Worm (Caenorhabditis elegans) whole organism, early embryonic: Measurements from ENCODE around the gene hum-4.

ENCODE experiments used
- B0310.2 ChIP-seq: sonication (generic microtip); optimal IDR thresholded peaks from 2 replicates; lab custom pipeline; 2016; ENCODE audit warnings: mild to moderate bottlenecking, missing genetic modification characterization, missing compliant biosample characterization
- F13C5.2 ChIP-seq: sonication (generic microtip); optimal IDR thresholded peaks from 2 replicates; lab custom pipeline; 2017; ENCODE audit warnings: mild to moderate bottlenecking, missing genetic modification characterization, inconsistent platforms, missing compliant biosample characterization
- aly-1 ChIP-seq: sonication (generic microtip); optimal IDR thresholded peaks from 2 replicates; lab custom pipeline; 2016; ENCODE audit warnings: missing genetic modification characterization, missing compliant biosample characterization
- ama-1 ChIP-seq: fragments of 150-350 bp; optimal IDR thresholded peaks from 2 replicates; lab custom pipeline; 2014
- ceh-13 ChIP-seq: fragments of 200-800 bp; sonication (Bioruptor generic); optimal IDR thresholded peaks from 2 replicates; lab custom pipeline; 2018; ENCODE audit warnings: mild to moderate bottlenecking, missing genetic modification characterization, missing compliant biosample characterization
- ceh-36 ChIP-seq: sonication (generic microtip); optimal IDR thresholded peaks from 2 replicates; lab custom pipeline; 2016; ENCODE audit warnings: missing genetic modification characterization, inconsistent platforms, missing compliant biosample characterization
- ets-7 ChIP-seq: sonication (generic microtip); optimal IDR thresholded peaks from 2 replicates; lab custom pipeline; 2016; ENCODE audit warnings: missing genotype, missing genetic modification characterization, missing compliant biosample characterization
- flt-1 ChIP-seq: fragments of 200-800 bp; sonication (Bioruptor generic); IDR thresholded peaks from 2 replicates; pipeline ENCODE4 v1.3.6; 2022; ENCODE audit warnings: missing genetic modification characterization, missing compliant biosample characterization
- hmbx-1 ChIP-seq: sonication (generic microtip); optimal IDR thresholded peaks from 2 replicates; lab custom pipeline; 2016; ENCODE audit warnings: mild to moderate bottlenecking, missing genetic modification characterization, missing compliant biosample characterization
- hmg-4 ChIP-seq: fragments of 200-800 bp; sonication (Bioruptor generic); optimal IDR thresholded peaks from 2 replicates; lab custom pipeline; 2018; ENCODE audit warnings: mild to moderate bottlenecking, missing genetic modification characterization, missing compliant biosample characterization
- hnd-1 ChIP-seq: sonication (generic microtip); optimal IDR thresholded peaks from 2 replicates; lab custom pipeline; 2016; ENCODE audit warnings: missing genetic modification characterization, missing compliant biosample characterization
- pes-1 ChIP-seq: fragments of 200-800 bp; sonication (Bioruptor generic); IDR thresholded peaks from 2 replicates; pipeline ENCODE4 v1.3.6; 2022; ENCODE audit warnings: missing genetic modification reagents, missing genetic modification characterization, missing compliant biosample characterization
- scrt-1 ChIP-seq: fragments of 200-800 bp; sonication (Bioruptor generic); IDR thresholded peaks from 2 replicates; pipeline ENCODE4 v1.3.6; 2022; ENCODE audit warnings: missing genetic modification characterization, missing compliant biosample characterization
- sea-1 ChIP-seq: fragments of 200-800 bp; sonication (Bioruptor generic); conservative IDR thresholded peaks from 2 replicates; pipeline ENCODE4 v1.3.6; 2022; ENCODE audit warnings: missing genetic modification characterization, missing compliant biosample characterization
- tbx-11 ChIP-seq: fragments of 200-800 bp; sonication (Bioruptor generic); IDR thresholded peaks from 2 replicates; pipeline ENCODE4 v1.3.6; 2022; ENCODE audit warnings: missing genetic modification characterization, missing compliant biosample characterization
- tbx-37 ChIP-seq: fragments of 200-800 bp; sonication (Bioruptor generic); conservative IDR thresholded peaks from 2 replicates; pipeline ENCODE4 v1.3.6; 2022; ENCODE audit warnings: missing genetic modification reagents, missing genetic modification characterization, missing compliant biosample characterization
- tra-4 ChIP-seq: sonication (generic microtip); optimal IDR thresholded peaks from 2 replicates; lab custom pipeline; 2017; ENCODE audit warnings: missing genetic modification characterization, missing compliant biosample characterization

The hum-4 gene

ce11 chrX:11433488-11433887, at the start of gene hum-4:
TSS of gene hum-4 (minus strand) at chrX:11433588.
- TF ChIP-seq aly-1 (tag; lab: Kevin White, UChicago) (no peak), ama-1 (no peak), B0310.2 (tag; lab: Kevin White, UChicago) (no peak), ceh-36 (no peak)

- TF ChIP-seq B0310.2 (tag; lab: Kevin White, UChicago), result no peak
- no peak for TF ChIP-seq hmbx-1 (tag; lab: Kevin White, UChicago)
- no peak for TF ChIP-seq tra-4 (tag; lab: Kevin White, UChicago)
- no peak for TF ChIP-seq hnd-1 (tag; lab: Kevin White, UChicago)
- TF ChIP-seq scrt-1, result no peak
- no peak for TF ChIP-seq aly-1 (tag; lab: Kevin White, UChicago)
- no peak for TF ChIP-seq pes-1
- TF ChIP-seq ceh-36, result no peak
- no peak for TF ChIP-seq ceh-13 (GFP tag; lab: Kevin White, UChicago)
These were observed 49.2 kb upstream of the hum-4 start for ce11 chrX:11482637-11483036.

- no peak for TF ChIP-seq F13C5.2 (tag; lab: Kevin White, UChicago)
- no peak for TF ChIP-seq hmbx-1 (tag; lab: Kevin White, UChicago)
- TF ChIP-seq ceh-13 (GFP tag; lab: Kevin White, UChicago), result no peak
These were observed 48.7 kb upstream of the hum-4 start for ce11 chrX:11482134-11482533.

DNA sequence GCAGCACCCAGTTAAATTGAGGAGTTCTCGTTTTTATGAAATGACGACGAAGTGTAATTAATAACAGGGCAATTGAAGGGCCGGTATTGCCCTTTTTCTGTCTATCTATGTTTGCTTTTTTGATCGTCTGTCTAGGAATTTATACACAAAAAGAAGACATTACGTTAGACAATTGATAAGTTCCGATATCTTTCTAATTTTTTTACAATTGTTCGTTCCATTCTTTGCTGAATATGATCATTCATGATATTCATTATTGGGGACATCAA, 48.4 kb upstream of the hum-4 start:
- TF ChIP-seq sea-1 (GFP tag; lab: Robert Waterston, UW) (no peak), aly-1 (tag; lab: Kevin White, UChicago) (no peak), ceh-36 (no peak), hmg-4 (no peak), ceh-13 (GFP tag; lab: Kevin White, UChicago) (no peak), ama-1 (no peak), flt-1 (no peak), B0310.2 (tag; lab: Kevin White, UChicago) (no peak)

- TF ChIP-seq ceh-36 (no peak), ama-1 (no peak), ets-7 (tag; lab: Kevin White, UChicago) (no peak), pes-1 (no peak), tbx-37 (GFP tag; lab: Robert Waterston, UW) (no peak), ceh-13 (GFP tag; lab: Kevin White, UChicago) (no peak), hmg-4 (no peak), hmbx-1 (tag; lab: Kevin White, UChicago) (no peak), flt-1 (no peak), aly-1 (tag; lab: Kevin White, UChicago) (no peak), B0310.2 (tag; lab: Kevin White, UChicago) (no peak), scrt-1 (no peak), tbx-11 (no peak), sea-1 (GFP tag; lab: Robert Waterston, UW) (no peak)
These were observed 47.8 kb upstream of the hum-4 start for ce11 chrX:11480990-11481824.

DNA sequence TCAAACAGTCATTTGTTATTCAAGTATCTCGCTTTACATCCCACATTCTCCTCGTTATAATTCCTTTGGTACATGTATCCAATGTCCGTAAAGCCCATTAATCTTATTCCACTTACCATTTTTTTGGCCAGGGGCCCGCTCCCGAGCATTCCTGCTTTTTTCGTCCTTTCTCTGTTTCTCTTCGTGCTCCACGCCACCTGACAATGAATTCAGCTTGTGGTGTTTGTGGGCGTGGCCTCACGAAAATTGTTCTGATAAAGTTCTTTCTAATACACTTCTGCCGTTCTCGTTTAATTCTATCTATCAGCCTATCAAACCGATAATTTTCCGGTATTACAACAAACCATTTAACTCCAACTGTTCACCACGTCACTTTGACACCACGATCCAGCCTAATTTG, 46.6 kb upstream of the hum-4 start:
- TF ChIP-seq pes-1 (no peak), ceh-36 (no peak), tra-4 (tag; lab: Kevin White, UChicago) (no peak), scrt-1 (no peak), hnd-1 (tag; lab: Kevin White, UChicago) (no peak), hmg-4 (no peak), hmbx-1 (tag; lab: Kevin White, UChicago) (no peak), ama-1 (no peak), aly-1 (tag; lab: Kevin White, UChicago) (no peak), tbx-11 (no peak)

DNA sequence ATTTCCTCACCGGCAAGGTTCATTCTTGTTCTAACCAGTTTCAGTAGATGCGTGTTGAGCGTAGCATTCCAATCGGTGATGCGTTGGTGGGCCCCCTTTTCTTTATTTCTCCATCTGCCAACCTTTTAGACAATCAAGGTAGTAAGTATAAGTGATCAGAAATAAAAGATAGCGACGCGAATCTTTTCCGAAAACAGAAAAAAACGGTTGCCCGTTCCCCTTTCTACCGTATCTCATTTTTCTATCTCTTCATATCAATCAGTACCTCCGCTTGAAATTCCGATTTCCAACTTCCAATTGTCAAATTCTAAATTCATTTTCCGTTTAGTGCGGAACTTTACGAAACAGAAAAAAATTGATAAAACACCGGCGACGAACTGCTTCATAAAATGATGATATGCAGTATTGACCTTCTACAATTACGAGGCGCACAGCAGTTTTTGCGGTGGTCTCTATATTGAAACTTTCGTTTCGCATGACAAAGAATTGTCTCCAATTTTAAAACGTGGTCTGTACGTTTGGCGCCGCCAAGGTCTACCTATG, 46.0 kb upstream of the hum-4 start:
- TF ChIP-seq ceh-13 (GFP tag; lab: Kevin White, UChicago) (no peak), scrt-1 (no peak), sea-1 (GFP tag; lab: Robert Waterston, UW) (no peak), hmbx-1 (tag; lab: Kevin White, UChicago) (no peak), aly-1 (tag; lab: Kevin White, UChicago) (no peak), flt-1 (no peak), ets-7 (tag; lab: Kevin White, UChicago) (no peak), tbx-11 (no peak), tbx-37 (GFP tag; lab: Robert Waterston, UW) (no peak), tra-4 (tag; lab: Kevin White, UChicago) (no peak), pes-1 (no peak), hmg-4 (no peak), ceh-36 (no peak), B0310.2 (tag; lab: Kevin White, UChicago) (no peak), hnd-1 (tag; lab: Kevin White, UChicago) (no peak), ama-1 (no peak), F13C5.2 (tag; lab: Kevin White, UChicago) (no peak)

DNA sequence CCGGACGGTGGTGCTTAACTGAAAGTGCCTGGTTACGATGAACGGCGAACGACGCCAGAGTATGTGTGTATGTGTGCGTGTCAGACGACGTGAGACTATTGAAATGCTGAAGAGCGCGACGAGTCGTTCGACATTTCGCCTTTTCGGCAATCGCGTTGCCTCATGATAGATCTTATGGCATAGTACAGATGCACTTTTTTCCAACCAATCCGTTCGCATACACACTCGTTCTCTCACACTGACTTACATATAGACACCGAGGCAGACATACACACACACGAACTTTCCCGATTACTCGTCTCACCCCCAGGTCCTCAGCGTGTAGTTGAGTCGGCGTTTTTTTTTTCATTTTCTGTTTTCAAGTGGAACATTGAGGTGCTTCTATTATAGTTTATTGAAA, 45.4 kb upstream of the hum-4 start:
- TF ChIP-seq aly-1 (tag; lab: Kevin White, UChicago) (no peak), tra-4 (tag; lab: Kevin White, UChicago) (no peak), F13C5.2 (tag; lab: Kevin White, UChicago) (no peak), ama-1 (no peak), ets-7 (tag; lab: Kevin White, UChicago) (no peak), B0310.2 (tag; lab: Kevin White, UChicago) (no peak), ceh-36 (no peak), hnd-1 (tag; lab: Kevin White, UChicago) (no peak), tbx-37 (GFP tag; lab: Robert Waterston, UW) (no peak), hmg-4 (no peak), pes-1 (no peak), tbx-11 (no peak), hmbx-1 (tag; lab: Kevin White, UChicago) (no peak)
